Worm (Caenorhabditis elegans): ENCODE measurements around the gene ZK892.6.

Gene ZK892.6

ce11 chrII:9965325-9965724 is 14.6 kb downstream of the ZK892.6 start:
- TF ChIP-seq scrt-1 (GFP tag; IDR thresholded peaks at IDR 0.05) (no peak), B0310.2 (tag; optimal IDR thresholded peaks at IDR 0.05) (no peak), pes-1 (GFP tag; IDR thresholded peaks at IDR 0.05) (no peak), ets-7 (tag; optimal IDR thresholded peaks at IDR 0.05) (no peak), tbx-37 (GFP tag; conservative IDR thresholded peaks at IDR 0.05) (no peak), tra-4 (tag; optimal IDR thresholded peaks at IDR 0.05) (no peak), hnd-1 (tag; optimal IDR thresholded peaks at IDR 0.05) (no peak), ceh-36 (tag; optimal IDR thresholded peaks at IDR 0.05) (no peak), ceh-13 (GFP tag; optimal IDR thresholded peaks at IDR 0.05) (no peak), tbx-11 (GFP tag; IDR thresholded peaks at IDR 0.05) (no peak), ama-1 (optimal IDR thresholded peaks at IDR 0.05) (no peak), hmg-4 (GFP tag; optimal IDR thresholded peaks at IDR 0.05) (no peak), flt-1 (GFP tag; IDR thresholded peaks at IDR 0.05) (no peak)

ce11 chrII:9963808-9964207 is 16.1 kb downstream of the ZK892.6 start:
- TF ChIP-seq aly-1 (tag; optimal IDR thresholded peaks at IDR 0.05), result no peak
- TF ChIP-seq tbx-37 (GFP tag; conservative IDR thresholded peaks at IDR 0.05), result no peak
- no peak for TF ChIP-seq scrt-1 (GFP tag; IDR thresholded peaks at IDR 0.05)
- TF ChIP-seq flt-1 (GFP tag; IDR thresholded peaks at IDR 0.05), result no peak
- no peak for TF ChIP-seq sea-1 (GFP tag; conservative IDR thresholded peaks at IDR 0.05)
- no peak for TF ChIP-seq tra-4 (tag; optimal IDR thresholded peaks at IDR 0.05)
- no peak for TF ChIP-seq F13C5.2 (tag; optimal IDR thresholded peaks at IDR 0.05)
- no peak for TF ChIP-seq hmg-4 (GFP tag; optimal IDR thresholded peaks at IDR 0.05)
- no peak for TF ChIP-seq hmbx-1 (tag; optimal IDR thresholded peaks at IDR 0.05)
- TF ChIP-seq B0310.2 (tag; optimal IDR thresholded peaks at IDR 0.05), result no peak
- TF ChIP-seq hnd-1 (tag; optimal IDR thresholded peaks at IDR 0.05), result no peak

ce11 chrII:9960127-9960526 is 19.8 kb downstream of the ZK892.6 start:
- TF ChIP-seq ama-1 (optimal IDR thresholded peaks at IDR 0.05), result no peak
- TF ChIP-seq tra-4 (tag; optimal IDR thresholded peaks at IDR 0.05), result no peak
- no peak for TF ChIP-seq tbx-11 (GFP tag; IDR thresholded peaks at IDR 0.05)
- no peak for TF ChIP-seq tbx-37 (GFP tag; conservative IDR thresholded peaks at IDR 0.05)

ce11 chrII:9956116-9956515 is 23.8 kb downstream of the ZK892.6 start:
- no peak for TF ChIP-seq pes-1 (GFP tag; IDR thresholded peaks at IDR 0.05)
- no peak for TF ChIP-seq aly-1 (tag; optimal IDR thresholded peaks at IDR 0.05)
- no peak for TF ChIP-seq hnd-1 (tag; optimal IDR thresholded peaks at IDR 0.05)
- TF ChIP-seq sea-1 (GFP tag; conservative IDR thresholded peaks at IDR 0.05), result no peak
- TF ChIP-seq hmbx-1 (tag; optimal IDR thresholded peaks at IDR 0.05), result no peak
- no peak for TF ChIP-seq ceh-36 (tag; optimal IDR thresholded peaks at IDR 0.05)
- TF ChIP-seq hmg-4 (GFP tag; optimal IDR thresholded peaks at IDR 0.05), result no peak
- TF ChIP-seq tra-4 (tag; optimal IDR thresholded peaks at IDR 0.05), result no peak
- TF ChIP-seq scrt-1 (GFP tag; IDR thresholded peaks at IDR 0.05), result no peak
- no peak for TF ChIP-seq B0310.2 (tag; optimal IDR thresholded peaks at IDR 0.05)

- TF ChIP-seq tbx-37 (GFP tag; conservative IDR thresholded peaks at IDR 0.05), result no peak
- TF ChIP-seq tra-4 (tag; optimal IDR thresholded peaks at IDR 0.05), result no peak
- no peak for TF ChIP-seq scrt-1 (GFP tag; IDR thresholded peaks at IDR 0.05)
- no peak for TF ChIP-seq B0310.2 (tag; optimal IDR thresholded peaks at IDR 0.05)
- no peak for TF ChIP-seq hmg-4 (GFP tag; optimal IDR thresholded peaks at IDR 0.05)
- no peak for TF ChIP-seq tbx-11 (GFP tag; IDR thresholded peaks at IDR 0.05)
- TF ChIP-seq hmbx-1 (tag; optimal IDR thresholded peaks at IDR 0.05), result no peak
- TF ChIP-seq ets-7 (tag; optimal IDR thresholded peaks at IDR 0.05), result no peak
- TF ChIP-seq ceh-36 (tag; optimal IDR thresholded peaks at IDR 0.05), result no peak
- no peak for TF ChIP-seq F13C5.2 (tag; optimal IDR thresholded peaks at IDR 0.05)
- no peak for TF ChIP-seq ceh-13 (GFP tag; optimal IDR thresholded peaks at IDR 0.05)
- no peak for TF ChIP-seq hnd-1 (tag; optimal IDR thresholded peaks at IDR 0.05)
- no peak for TF ChIP-seq aly-1 (tag; optimal IDR thresholded peaks at IDR 0.05)
- no peak for TF ChIP-seq sea-1 (GFP tag; conservative IDR thresholded peaks at IDR 0.05)
Observed at ce11 chrII:9954885-9955284, 25.0 kb downstream of the ZK892.6 start, which contains the start of gene egl-43. TSS of gene egl-43 (plus strand) at chrII:9955185.

ce11 chrII:9951846-9952245 is 28.1 kb downstream of the ZK892.6 start:
- TF ChIP-seq ama-1 (optimal IDR thresholded peaks at IDR 0.05) (no peak), ceh-13 (GFP tag; optimal IDR thresholded peaks at IDR 0.05) (no peak), tbx-37 (GFP tag; conservative IDR thresholded peaks at IDR 0.05) (no peak), tbx-11 (GFP tag; IDR thresholded peaks at IDR 0.05) (no peak), aly-1 (tag; optimal IDR thresholded peaks at IDR 0.05) (no peak), pes-1 (GFP tag; IDR thresholded peaks at IDR 0.05) (no peak), tra-4 (tag; optimal IDR thresholded peaks at IDR 0.05) (no peak), ceh-36 (tag; optimal IDR thresholded peaks at IDR 0.05) (no peak)

ce11 chrII:9948662-9949061 is 31.3 kb downstream of the ZK892.6 start:
- no peak for TF ChIP-seq ets-7 (tag; optimal IDR thresholded peaks at IDR 0.05)
- no peak for TF ChIP-seq hmbx-1 (tag; optimal IDR thresholded peaks at IDR 0.05)
- no peak for TF ChIP-seq hnd-1 (tag; optimal IDR thresholded peaks at IDR 0.05)
- TF ChIP-seq tra-4 (tag; optimal IDR thresholded peaks at IDR 0.05), result no peak
- no peak for TF ChIP-seq flt-1 (GFP tag; IDR thresholded peaks at IDR 0.05)

- TF ChIP-seq ama-1 (optimal IDR thresholded peaks at IDR 0.05) (no peak), tbx-11 (GFP tag; IDR thresholded peaks at IDR 0.05) (no peak), B0310.2 (tag; optimal IDR thresholded peaks at IDR 0.05) (no peak), aly-1 (tag; optimal IDR thresholded peaks at IDR 0.05) (no peak), hnd-1 (tag; optimal IDR thresholded peaks at IDR 0.05) (no peak), F13C5.2 (tag; optimal IDR thresholded peaks at IDR 0.05) (no peak), tra-4 (tag; optimal IDR thresholded peaks at IDR 0.05) (no peak), sea-1 (GFP tag; conservative IDR thresholded peaks at IDR 0.05) (no peak)
Observed at ce11 chrII:9943837-9944236, 36.1 kb downstream of the ZK892.6 start, which contains the start of gene flad-1. TSS of gene flad-1 (plus strand) at chrII:9944137.
